Fruit fly (Drosophila melanogaster): ENCODE measurements around the gene CG15186.

CG15186 gene

DNA sequence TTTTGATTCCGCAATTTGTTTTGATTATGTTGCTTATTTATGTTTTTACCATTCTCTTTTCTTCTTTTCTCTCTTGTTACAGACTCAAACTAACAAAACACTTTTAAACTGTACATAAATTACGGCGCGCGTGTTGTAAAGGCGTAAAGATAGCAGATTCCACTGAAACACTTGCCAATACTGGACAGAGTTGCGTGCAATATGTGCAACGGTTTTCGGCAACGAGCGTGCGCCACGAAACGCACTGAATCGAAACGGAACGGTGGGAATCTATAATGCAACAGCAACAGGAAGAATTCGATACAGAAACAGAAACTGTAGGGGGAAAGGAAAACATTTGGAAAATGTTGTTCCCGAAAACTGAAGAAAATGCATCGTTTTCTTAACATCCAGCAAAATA, 41.5 kb upstream of the CG15186 start:
- TF ChIP-seq Vsx2 (GFP tag; optimal IDR thresholded peaks at IDR 0.05; ENCODE audit: partially characterized antibody) (no peak), psq (GFP tag; optimal IDR thresholded peaks at IDR 0.05) (no peak), tai (GFP tag; optimal IDR thresholded peaks at IDR 0.05) (no peak), Mio (GFP tag; optimal IDR thresholded peaks at IDR 0.05) (no peak), fru (GFP tag; optimal IDR thresholded peaks at IDR 0.05) (no peak), Sp1 (GFP tag; optimal IDR thresholded peaks at IDR 0.05) (no peak), woc (GFP tag; optimal IDR thresholded peaks at IDR 0.05) (no peak), usp (GFP tag; optimal IDR thresholded peaks at IDR 0.05) (no peak), N (GFP tag; optimal IDR thresholded peaks at IDR 0.05) (no peak), pan (optimal IDR thresholded peaks at IDR 0.05) (no peak), brk (GFP tag; optimal IDR thresholded peaks at IDR 0.05) (no peak), OdsH (GFP tag; optimal IDR thresholded peaks at IDR 0.05) (no peak), ey (GFP tag; optimal IDR thresholded peaks at IDR 0.05) (no peak), GATAd (GFP tag; optimal IDR thresholded peaks at IDR 0.05) (no peak), Jra (GFP tag; optimal IDR thresholded peaks at IDR 0.05) (no peak), dmrt93B (GFP tag; optimal IDR thresholded peaks at IDR 0.05) (no peak), CG9705 (GFP tag; optimal IDR thresholded peaks at IDR 0.05) (no peak)

DNA sequence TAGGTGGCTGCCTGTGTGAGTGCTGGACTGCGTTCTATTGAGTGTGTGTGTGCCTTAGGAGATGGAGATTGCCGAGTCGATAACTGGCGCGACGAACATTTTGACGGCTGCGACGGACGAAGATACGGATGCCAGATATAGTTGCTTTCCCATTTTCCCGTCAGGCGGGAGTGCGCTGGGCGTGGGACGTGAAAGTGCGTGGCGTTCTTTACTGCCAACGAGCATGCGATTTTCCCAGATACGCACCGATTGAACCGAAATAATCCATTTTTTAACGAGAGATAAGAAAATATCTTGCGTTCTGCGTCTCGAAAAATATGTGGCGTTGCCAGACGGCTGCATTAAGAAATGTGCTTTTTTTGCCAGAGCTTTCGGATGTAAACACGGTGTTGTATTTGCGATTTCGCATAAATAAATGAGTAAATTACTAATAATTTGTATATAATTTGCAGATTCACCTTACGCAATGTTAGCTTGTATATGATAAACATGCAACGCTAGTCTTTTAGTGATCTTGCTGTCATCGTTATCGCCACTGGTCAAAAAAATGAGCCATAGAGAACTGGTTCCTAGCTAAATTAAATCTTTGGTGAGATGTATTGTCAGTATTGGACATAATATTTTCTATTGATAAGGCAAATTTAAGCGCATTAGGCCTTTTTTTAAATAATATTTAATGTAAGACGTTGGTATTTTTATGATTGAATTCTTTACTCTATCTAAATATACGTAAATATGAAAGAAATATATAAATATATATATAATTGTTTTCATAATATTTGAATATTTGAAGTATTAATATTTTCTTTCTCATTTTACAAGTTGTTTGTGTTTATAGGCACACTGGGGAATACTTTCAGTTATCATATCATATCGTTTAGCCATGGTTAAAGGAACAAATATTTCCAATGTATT, 21.7 kb upstream of the CG15186 start, which contains the start of gene CG9727:
TSS of gene CG9727 (minus strand) at position 537 of the 915 bp plus-strand sequence.
- TF ChIP-seq dl (GFP tag; optimal IDR thresholded peaks at IDR 0.05; ENCODE audit: insufficient read depth in 1 of 2, partially characterized antibody in 2 of 2) (no peak), Rel (GFP tag; optimal IDR thresholded peaks at IDR 0.05) (no peak), Rel (tag; optimal IDR thresholded peaks at IDR 0.05) (no peak), Vsx2 (GFP tag; optimal IDR thresholded peaks at IDR 0.05; ENCODE audit: partially characterized antibody) (no peak), woc (GFP tag; optimal IDR thresholded peaks at IDR 0.05) (peak; percentile 12), Myc (optimal IDR thresholded peaks at IDR 0.05) (peak; percentile 57), Dif (GFP tag; optimal IDR thresholded peaks at IDR 0.05; ENCODE audit: partially characterized antibody) (no peak)

DNA sequence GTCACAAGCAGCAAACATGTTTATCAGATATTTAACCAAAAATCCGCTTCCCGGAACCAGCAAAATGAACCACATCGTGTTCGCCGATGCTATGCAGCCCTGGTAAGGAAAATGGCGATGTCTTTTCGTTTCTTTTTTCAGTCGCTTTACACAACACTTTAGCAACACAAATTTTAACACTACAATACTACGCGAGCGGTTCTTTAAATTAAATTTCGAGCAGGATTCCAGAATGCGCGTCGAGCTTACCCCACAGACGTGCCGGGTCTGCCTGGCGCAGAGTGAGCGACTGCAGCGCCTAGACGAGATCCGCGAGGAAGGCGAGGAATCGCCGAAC, 21.1 kb upstream of the CG15186 start, which contains the start of gene Zif:
TSS of gene Zif (plus strand) at position 34 of the 337 bp plus-strand sequence.
- TF ChIP-seq CG32264 (GFP tag; optimal IDR thresholded peaks at IDR 0.05): peak; percentile 38
- TF ChIP-seq GATAd (GFP tag; optimal IDR thresholded peaks at IDR 0.05): no peak
- TF ChIP-seq CrebA (GFP tag; optimal IDR thresholded peaks at IDR 0.05; ENCODE audit: borderline replicate concordance): no peak
- no peak for TF ChIP-seq Rel (GFP tag; optimal IDR thresholded peaks at IDR 0.05)
- TF ChIP-seq Rel (tag; optimal IDR thresholded peaks at IDR 0.05): peak; percentile 4
- no peak for TF ChIP-seq usp (GFP tag; optimal IDR thresholded peaks at IDR 0.05)
- peak; percentile 43 for TF ChIP-seq fru (GFP tag; optimal IDR thresholded peaks at IDR 0.05)
- TF ChIP-seq Hr83 (GFP tag; optimal IDR thresholded peaks at IDR 0.05; ENCODE audit: poor library complexity, severe bottlenecking): peak; percentile 72
- peak; percentile 70 for TF ChIP-seq jim (GFP tag; optimal IDR thresholded peaks at IDR 0.05)
- TF ChIP-seq Mio (GFP tag; optimal IDR thresholded peaks at IDR 0.05): peak; percentile 23
- peak; percentile 24 for TF ChIP-seq sage (GFP tag; optimal IDR thresholded peaks at IDR 0.05)
- TF ChIP-seq OdsH (GFP tag; optimal IDR thresholded peaks at IDR 0.05): peak; percentile 37
- TF ChIP-seq ey (GFP tag; optimal IDR thresholded peaks at IDR 0.05): peak; percentile 27
- no peak for TF ChIP-seq Jra (GFP tag; optimal IDR thresholded peaks at IDR 0.05)
- peak; percentile 62 for TF ChIP-seq woc (GFP tag; optimal IDR thresholded peaks at IDR 0.05)
- peak; percentile 64 for TF ChIP-seq rgr (GFP tag; optimal IDR thresholded peaks at IDR 0.05)
- no peak for TF ChIP-seq dmrt93B (GFP tag; optimal IDR thresholded peaks at IDR 0.05)
- peak; percentile 48 for TF ChIP-seq HLH106 (tag; optimal IDR thresholded peaks at IDR 0.05)
- no peak for TF ChIP-seq Abd-B (GFP tag; optimal IDR thresholded peaks at IDR 0.05)
- TF ChIP-seq psq (GFP tag; optimal IDR thresholded peaks at IDR 0.05): peak; percentile 29
- peak; percentile 31 for TF ChIP-seq sv (GFP tag; optimal IDR thresholded peaks at IDR 0.05)
- no peak for TF ChIP-seq Dfd (GFP tag; optimal IDR thresholded peaks at IDR 0.05)
- peak; percentile 48 for TF ChIP-seq h (GFP tag; optimal IDR thresholded peaks at IDR 0.05)
- peak in 1 of 2 experiments; percentile 67 for TF ChIP-seq foxo (GFP tag; optimal IDR thresholded peaks at IDR 0.05)
- TF ChIP-seq CG9705 (GFP tag; optimal IDR thresholded peaks at IDR 0.05): peak; percentile 10

Measured in whole organism, wandering third instar larva.